Fruit fly (Drosophila melanogaster) whole organism, pupa: ENCODE measurements around the gene Nopp140.

ENCODE experiments used
- CG10348 ChIP-seq: fragments of 200-800 bp; sonication (Bioruptor generic); IDR thresholded peaks from 2 replicates; pipeline ENCODE4 v1.3.6; 2022; ENCODE audit warnings: missing biosample characterization, missing genetic modification characterization
- CG12605 ChIP-seq: fragments of 200-800 bp; sonication (Bioruptor generic); IDR thresholded peaks from 2 replicates; pipeline ENCODE4 v1.3.6; 2022; ENCODE audit warnings: missing biosample characterization, missing genetic modification characterization
- CG13204 ChIP-seq: fragments of 200-800 bp; sonication (Bioruptor generic); optimal IDR thresholded peaks from 2 replicates; lab custom pipeline; 2018; ENCODE audit warnings: missing biosample characterization, mild to moderate bottlenecking, missing genetic modification characterization, moderate library complexity
- CG14655 ChIP-seq: fragments of 200-800 bp; sonication (Bioruptor generic); optimal IDR thresholded peaks from 3 replicates; lab custom pipeline; 2017; ENCODE audit warnings: mild to moderate bottlenecking, missing biosample characterization, missing genetic modification reagents, missing genetic modification characterization
- CG15710 ChIP-seq: fragments of 200-800 bp; sonication (Bioruptor generic); optimal IDR thresholded peaks from 2 replicates; lab custom pipeline; 2018; ENCODE audit warnings: missing biosample characterization, mild to moderate bottlenecking, missing genetic modification characterization, moderate library complexity
- CG17806 ChIP-seq: fragments of 200-800 bp; sonication (Bioruptor generic); optimal IDR thresholded peaks from 2 replicates; lab custom pipeline; 2018; ENCODE audit warnings: missing biosample characterization, mild to moderate bottlenecking, missing genetic modification characterization, moderate library complexity
- CG32121 ChIP-seq: fragments of 200-800 bp; sonication (Bioruptor generic); IDR thresholded peaks from 2 replicates; pipeline ENCODE4 v1.3.6; 2022; ENCODE audit warnings: missing biosample characterization, missing genetic modification characterization
- CG34367 ChIP-seq: fragments of 200-800 bp; sonication (Bioruptor generic); optimal IDR thresholded peaks from 2 replicates; lab custom pipeline; 2018; ENCODE audit warnings: missing biosample characterization, mild to moderate bottlenecking, missing genetic modification characterization
- CG4496 ChIP-seq: fragments of 200-800 bp; sonication (Bioruptor generic); IDR thresholded peaks from 3 replicates; pipeline ENCODE4 v1.3.6; 2022; ENCODE audit warnings: missing biosample characterization, missing genetic modification characterization
- CG8159 ChIP-seq: fragments of 200-800 bp; sonication (Bioruptor generic); optimal IDR thresholded peaks from 3 replicates; lab custom pipeline; 2018; ENCODE audit warnings: missing biosample characterization, mild to moderate bottlenecking, missing genetic modification characterization, moderate library complexity
- CG8301 ChIP-seq: fragments of 200-800 bp; sonication (Bioruptor generic); optimal IDR thresholded peaks from 2 replicates; lab custom pipeline; 2018; ENCODE audit warnings: missing biosample characterization, mild to moderate bottlenecking, missing genetic modification characterization
- CG9948 ChIP-seq: fragments of 200-800 bp; sonication (Bioruptor generic); optimal IDR thresholded peaks from 2 replicates; lab custom pipeline; 2018; ENCODE audit warnings: missing biosample characterization, mild to moderate bottlenecking, missing genetic modification characterization, moderate library complexity
- D1 ChIP-seq: fragments of 200-800 bp; sonication (Bioruptor generic); optimal IDR thresholded peaks from 2 replicates; lab custom pipeline; 2018; ENCODE audit warnings: missing biosample characterization, mild to moderate bottlenecking, missing genetic modification characterization, moderate library complexity
- EcR ChIP-seq: fragments of 200-800 bp; sonication (Bioruptor generic); optimal IDR thresholded peaks from 3 replicates; lab custom pipeline; 2019; ENCODE audit warnings: missing biosample characterization, missing genetic modification characterization, mild to moderate bottlenecking, moderate library complexity, missing genetic modification reagents
- Ets98B ChIP-seq: fragments of 200-800 bp; sonication (Bioruptor generic); IDR thresholded peaks from 2 replicates; pipeline ENCODE4 v1.3.6; 2022; ENCODE audit warnings: missing biosample characterization, missing genetic modification characterization
- Pif1A ChIP-seq: fragments of 200-800 bp; sonication (Bioruptor generic); optimal IDR thresholded peaks from 3 replicates; lab custom pipeline; 2016; ENCODE audit warnings: missing biosample characterization, missing genetic modification characterization
- Pif1B ChIP-seq: fragments of 200-800 bp; sonication (Bioruptor generic); optimal IDR thresholded peaks from 3 replicates; lab custom pipeline; 2016; ENCODE audit warnings: missing biosample characterization, missing genetic modification characterization
- Snoo ChIP-seq: fragments of 200-800 bp; sonication (Bioruptor generic); optimal IDR thresholded peaks from 3 replicates; lab custom pipeline; 2017; ENCODE audit warnings: missing biosample characterization, mild to moderate bottlenecking, missing genetic modification characterization, inconsistent platforms
- fd96Ca ChIP-seq: fragments of 200-800 bp; sonication (Bioruptor generic); IDR thresholded peaks from 3 replicates; pipeline ENCODE4 v1.3.6; 2022; ENCODE audit warnings: missing biosample characterization, missing genetic modification characterization
- gl ChIP-seq: fragments of 200-800 bp; sonication (Bioruptor generic); optimal IDR thresholded peaks from 2 replicates; lab custom pipeline; 2018; ENCODE audit warnings: missing biosample characterization, mild to moderate bottlenecking, missing genetic modification characterization
- rn ChIP-seq: fragments of 200-800 bp; sonication (Bioruptor generic); IDR thresholded peaks from 2 replicates; pipeline ENCODE4 v1.3.6; 2022; ENCODE audit warnings: missing biosample characterization, missing genetic modification characterization

The Nopp140 gene

dm6 chr3L:21839720-21840641, 7.4 kb downstream of the Nopp140 start:
- peak; percentile 93 for TF ChIP-seq CG15710 (tag; lab: Kevin White, UChicago)
- peak; percentile 95 for TF ChIP-seq CG8159 (tag; lab: Kevin White, UChicago)
- peak; percentile 90 for TF ChIP-seq CG9948 (tag; lab: Kevin White, UChicago)
- peak; percentile 88 for TF ChIP-seq CG12605 (GFP tag; lab: Robert Waterston, UW)
- peak; percentile 92 for TF ChIP-seq CG34367 (tag; lab: Kevin White, UChicago)
- TF ChIP-seq Pif1A = peak; percentile 98
- no peak for TF ChIP-seq D1 (tag; lab: Kevin White, UChicago)
- peak; percentile 93 for TF ChIP-seq CG32121
- TF ChIP-seq EcR (GFP tag; lab: Kevin White, UChicago) = no peak
- TF ChIP-seq CG8301 (tag; lab: Kevin White, UChicago) = peak; percentile 96
- TF ChIP-seq CG14655 (GFP tag; lab: Kevin White, UChicago) = peak; percentile 97
- peak; percentile 98 for TF ChIP-seq Pif1B (GFP tag; lab: Kevin White, UChicago)
- peak; percentile 95 for TF ChIP-seq CG4496 (GFP tag; lab: Robert Waterston, UW)
- TF ChIP-seq CG10348 (GFP tag; lab: Robert Waterston, UW) = peak; percentile 76; the same call in 1 of the 2 replicates
- TF ChIP-seq Ets98B (GFP tag; lab: Robert Waterston, UW) = peak; percentile 92
- TF ChIP-seq CG13204 (GFP tag; lab: Kevin White, UChicago) = peak; percentile 83
- TF ChIP-seq CG17806 (tag; lab: Kevin White, UChicago) = peak; percentile 92
- TF ChIP-seq fd96Ca (GFP tag; lab: Robert Waterston, UW) = peak; percentile 95
- peak; percentile 80 for TF ChIP-seq rn (GFP tag; lab: Robert Waterston, UW)
- TF ChIP-seq Snoo = peak; percentile 97
- peak; percentile 84 for TF ChIP-seq gl (tag; lab: Kevin White, UChicago)

dm6 chr3L:21840642-21840987, 8.0 kb downstream of the Nopp140 start:
- no peak for TF ChIP-seq CG9948 (tag; lab: Kevin White, UChicago)
- no peak for TF ChIP-seq CG8159 (tag; lab: Kevin White, UChicago)
- TF ChIP-seq Snoo = no peak
- TF ChIP-seq D1 (tag; lab: Kevin White, UChicago) = no peak
- TF ChIP-seq gl (tag; lab: Kevin White, UChicago) = no peak
- no peak for TF ChIP-seq Ets98B (GFP tag; lab: Robert Waterston, UW)
- no peak for TF ChIP-seq CG10348 (GFP tag; lab: Robert Waterston, UW)
- no peak for TF ChIP-seq fd96Ca (GFP tag; lab: Robert Waterston, UW)
- no peak for TF ChIP-seq CG8301 (tag; lab: Kevin White, UChicago)
- no peak for TF ChIP-seq Pif1B (GFP tag; lab: Kevin White, UChicago)
- no peak for TF ChIP-seq CG13204 (GFP tag; lab: Kevin White, UChicago)
- no peak for TF ChIP-seq rn (GFP tag; lab: Robert Waterston, UW)
- TF ChIP-seq CG17806 (tag; lab: Kevin White, UChicago) = no peak
- TF ChIP-seq EcR (GFP tag; lab: Kevin White, UChicago) = no peak
- no peak for TF ChIP-seq CG4496 (GFP tag; lab: Robert Waterston, UW)
- no peak for TF ChIP-seq CG34367 (tag; lab: Kevin White, UChicago)
- no peak for TF ChIP-seq CG15710 (tag; lab: Kevin White, UChicago)
- TF ChIP-seq CG32121 = no peak
- TF ChIP-seq Pif1A = no peak

dm6 chr3L:21841079-21841478, 8.5 kb downstream of the Nopp140 start, which contains the start of gene P5CDh1:
P5CDh1 (minus strand) TSS chr3L:21841356.
- no peak for TF ChIP-seq CG8301 (tag; lab: Kevin White, UChicago)
- TF ChIP-seq CG8159 (tag; lab: Kevin White, UChicago) = no peak
- TF ChIP-seq CG4496 (GFP tag; lab: Robert Waterston, UW) = peak; percentile 39; the same call in 2 of the 3 replicates
- TF ChIP-seq fd96Ca (GFP tag; lab: Robert Waterston, UW) = peak; percentile 41; the same call in 1 of the 3 replicates
- TF ChIP-seq CG32121 = peak; percentile 15; the same call in 1 of the 2 replicates
- no peak for TF ChIP-seq CG14655 (GFP tag; lab: Kevin White, UChicago)
- no peak for TF ChIP-seq rn (GFP tag; lab: Robert Waterston, UW)
- peak; percentile 53 for TF ChIP-seq Ets98B (GFP tag; lab: Robert Waterston, UW)
- no peak for TF ChIP-seq CG34367 (tag; lab: Kevin White, UChicago)
- TF ChIP-seq CG15710 (tag; lab: Kevin White, UChicago) = no peak
- no peak for TF ChIP-seq Pif1A
- no peak for TF ChIP-seq Pif1B (GFP tag; lab: Kevin White, UChicago)
- TF ChIP-seq, all 21 proteins: peak for 4

dm6 chr3L:21842286-21842685, 9.7 kb downstream of the Nopp140 start, which contains the start of gene CG14563:
CG14563 (minus strand) TSS chr3L:21842386.
- TF ChIP-seq CG9948 (tag; lab: Kevin White, UChicago) (no peak), Ets98B (GFP tag; lab: Robert Waterston, UW) (no peak), CG8159 (tag; lab: Kevin White, UChicago) (no peak), Pif1B (GFP tag; lab: Kevin White, UChicago) (no peak), fd96Ca (GFP tag; lab: Robert Waterston, UW) (no peak), CG32121 (no peak), CG12605 (GFP tag; lab: Robert Waterston, UW) (no peak)

- TF ChIP-seq CG13204 (GFP tag; lab: Kevin White, UChicago) (peak; percentile 68), CG32121 (no peak)
- TF ChIP-seq, all 21 proteins: peak for 1
Observed at dm6 chr3L:21843307-21843706, 10.7 kb downstream of the Nopp140 start.
